Worm (Caenorhabditis elegans) whole organism, L4 larva: ENCODE results near the gene F38B6.8.

Experiments
- F10B5.3 ChIP-seq: sonication (generic microtip); optimal IDR thresholded peaks from 2 replicates; lab custom pipeline; 2016; ENCODE audit warnings: mild to moderate bottlenecking, missing genetic modification characterization, missing compliant biosample characterization
- Y48G9A.11 ChIP-seq: fragments of 200-800 bp; sonication (Bioruptor generic); IDR thresholded peaks from 2 replicates; pipeline ENCODE4 v1.3.6; 2022; ENCODE audit warnings: missing genetic modification reagents, missing genetic modification characterization, missing compliant biosample characterization
- Y5F2A.4 ChIP-seq: fragments of 200-800 bp; sonication (Bioruptor generic); optimal IDR thresholded peaks from 2 replicates; lab custom pipeline; 2018; ENCODE audit warnings: mild to moderate bottlenecking, missing genetic modification characterization, missing compliant biosample characterization
- Y75B8A.6 ChIP-seq: fragments of 200-800 bp; sonication (Bioruptor generic); IDR thresholded peaks from 2 replicates; pipeline ENCODE4 v1.3.6; 2022; ENCODE audit warnings: missing genetic modification reagents, missing genetic modification characterization, missing compliant biosample characterization
- ceh-28 ChIP-seq: fragments of 150-350 bp; optimal IDR thresholded peaks from 2 replicates; lab custom pipeline; 2014; ENCODE audit warnings: missing biosample characterization, missing genetic modification reagents, missing genetic modification characterization
- ceh-44 ChIP-seq: fragments of 200-800 bp; sonication (Bioruptor generic); IDR thresholded peaks from 2 replicates; pipeline ENCODE4 v1.3.6; 2022; ENCODE audit warnings: missing genetic modification reagents, missing genetic modification characterization, missing compliant biosample characterization
- ces-1 ChIP-seq: fragments of 150-350 bp; sonication (generic microtip); optimal IDR thresholded peaks from 4 replicates; lab custom pipeline; 2014; ENCODE audit warnings: missing biosample characterization, missing genetic modification reagents, missing genetic modification characterization
- ctbp-1 ChIP-seq: fragments of 200-800 bp; sonication (Bioruptor generic); IDR thresholded peaks from 2 replicates; pipeline ENCODE4 v1.3.6; 2022; ENCODE audit warnings: missing genetic modification reagents, missing genetic modification characterization, missing compliant biosample characterization
- daf-19 ChIP-seq: fragments of 200-800 bp; sonication (Bioruptor generic); conservative IDR thresholded peaks from 2 replicates; pipeline ENCODE4 v1.3.6; 2022; ENCODE audit warnings: missing genetic modification characterization, missing compliant biosample characterization
- dmd-9 ChIP-seq: fragments of 200-800 bp; sonication (Bioruptor generic); IDR thresholded peaks from 2 replicates; pipeline ENCODE4 v1.3.6; 2022; ENCODE audit warnings: missing genetic modification reagents, missing genetic modification characterization, missing compliant biosample characterization
- dve-1 ChIP-seq: sonication (generic microtip); optimal IDR thresholded peaks from 2 replicates; lab custom pipeline; 2017; ENCODE audit warnings: antibody characterized with exemption, mild to moderate bottlenecking, missing genetic modification characterization, missing compliant biosample characterization; ENCODE audit not compliant: insufficient read depth
- egl-27 ChIP-seq: sonication (generic microtip); optimal IDR thresholded peaks from 3 replicates; lab custom pipeline; 2017; ENCODE audit warnings: missing biosample characterization, missing genetic modification reagents, missing genetic modification characterization
- fkh-10 ChIP-seq: fragments of 150-350 bp; optimal IDR thresholded peaks from 2 replicates; lab custom pipeline; 2014; ENCODE audit warnings: missing biosample characterization, missing genetic modification reagents, missing genetic modification characterization
- fos-1 ChIP-seq: fragments of 150-350 bp; optimal IDR thresholded peaks from 2 replicates; lab custom pipeline; 2014; ENCODE audit warnings: missing biosample characterization, missing genetic modification characterization
- gei-8 ChIP-seq: fragments of 200-800 bp; sonication (Bioruptor generic); optimal IDR thresholded peaks from 2 replicates; lab custom pipeline; 2018; ENCODE audit warnings: mild to moderate bottlenecking, missing genetic modification characterization, missing compliant biosample characterization
- hlh-11 ChIP-seq: fragments of 200-800 bp; sonication (Bioruptor generic); optimal IDR thresholded peaks from 2 replicates; lab custom pipeline; 2018; ENCODE audit warnings: mild to moderate bottlenecking, missing genetic modification characterization, missing compliant biosample characterization
- hmg-1.1 ChIP-seq: fragments of 200-800 bp; sonication (Bioruptor generic); IDR thresholded peaks from 2 replicates; pipeline ENCODE4 v1.3.6; 2022; ENCODE audit warnings: missing genetic modification reagents, missing genetic modification characterization, missing compliant biosample characterization
- mdl-1 ChIP-seq, 2 experiments: fragments of 150-350 bp in 1 of 2; sonication (generic microtip) in 1 of 2; optimal IDR thresholded peaks; 2 replicates each; lab custom pipeline; 2014 to 2017; ENCODE audit warnings: missing biosample characterization in 2 of 2, missing genetic modification characterization in 2 of 2
- mep-1 ChIP-seq: fragments of 150-350 bp; sonication (generic microtip); optimal IDR thresholded peaks from 3 replicates; lab custom pipeline; 2014; ENCODE audit warnings: missing biosample characterization, missing genetic modification characterization
- mxl-2 ChIP-seq: fragments of 200-800 bp; sonication (Bioruptor generic); conservative IDR thresholded peaks from 2 replicates; pipeline ENCODE4 v1.3.6; 2022; ENCODE audit warnings: missing genetic modification reagents, missing genetic modification characterization, missing compliant biosample characterization
- nhr-11 ChIP-seq: fragments of 150-350 bp; optimal IDR thresholded peaks from 2 replicates; lab custom pipeline; 2014; ENCODE audit warnings: missing biosample characterization, missing genetic modification characterization
- nhr-28 ChIP-seq: fragments of 150-350 bp; optimal IDR thresholded peaks from 2 replicates; lab custom pipeline; 2014; ENCODE audit warnings: missing biosample characterization, missing genetic modification characterization
- nhr-42 ChIP-seq: fragments of 200-800 bp; sonication (Bioruptor generic); IDR thresholded peaks from 2 replicates; pipeline ENCODE4 v1.3.6; 2022; ENCODE audit warnings: missing genetic modification characterization, missing compliant biosample characterization
- skn-1 ChIP-seq: fragments of 150-350 bp; optimal IDR thresholded peaks from 2 replicates; lab custom pipeline; 2014; ENCODE audit warnings: missing biosample characterization, missing genetic modification characterization
- snpc-1.2 ChIP-seq: fragments of 200-800 bp; sonication (Bioruptor generic); IDR thresholded peaks from 2 replicates; pipeline ENCODE4 v1.3.6; 2022; ENCODE audit warnings: missing genetic modification reagents, missing genetic modification characterization, missing compliant biosample characterization
- spr-1 ChIP-seq: sonication (generic microtip); optimal IDR thresholded peaks from 2 replicates; lab custom pipeline; 2016; ENCODE audit warnings: mild to moderate bottlenecking, missing genetic modification characterization, missing compliant biosample characterization
- spr-3 ChIP-seq: fragments of 200-800 bp; sonication (Bioruptor generic); optimal IDR thresholded peaks from 2 replicates; lab custom pipeline; 2018; ENCODE audit warnings: mild to moderate bottlenecking, missing genetic modification characterization, missing compliant biosample characterization
- unc-62 ChIP-seq, 3 experiments: fragments of 150-350 bp in 1 of 3; sonication (generic microtip); optimal IDR thresholded peaks in 2 of 3; peaks in 1 of 3; 1 replicate in 1 of 3; 2 replicates in 2 of 3; lab custom pipeline; 2014 to 2017; ENCODE audit warnings: missing biosample characterization in 3 of 3, missing genetic modification characterization in 3 of 3, missing genetic modification reagents in 3 of 3, missing genotype in 1 of 3
- vab-7 ChIP-seq: fragments of 200-800 bp; sonication (Bioruptor generic); IDR thresholded peaks from 2 replicates; pipeline ENCODE4 v1.3.6; 2022; ENCODE audit warnings: missing genetic modification reagents, missing genetic modification characterization, missing compliant biosample characterization
- ztf-7 ChIP-seq: fragments of 150-350 bp; optimal IDR thresholded peaks from 2 replicates; lab custom pipeline; 2014; ENCODE audit warnings: missing biosample characterization, missing genetic modification characterization

The F38B6.8 gene

DNA sequence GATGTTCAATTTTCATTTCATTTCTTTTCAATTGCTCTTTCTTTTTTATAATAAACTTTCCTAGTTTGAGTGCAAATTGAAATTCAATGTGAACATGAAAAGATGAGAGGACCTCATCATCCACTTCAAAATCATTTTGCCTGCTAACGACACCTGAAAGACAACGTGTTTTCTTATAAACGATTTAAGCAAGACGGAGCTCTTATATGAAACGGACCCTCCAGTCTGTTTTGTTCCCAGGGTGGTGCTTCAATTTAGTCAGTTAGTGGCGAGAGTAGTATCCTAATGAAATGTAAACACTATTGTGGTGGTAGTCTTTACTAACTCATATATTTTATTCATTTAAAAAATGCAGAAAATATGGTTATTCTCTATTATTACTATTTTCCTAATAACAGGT is 26.7 kb upstream of the F38B6.8 start, which contains the start of gene acr-3:
Gene acr-3 (plus strand): TSS at position 301 of the 400 bp plus-strand sequence.
- TF ChIP-seq mxl-2 (no peak), vab-7 (no peak), egl-27 (tag; lab: Kevin White, UChicago) (no peak), snpc-1.2 (GFP tag; lab: Robert Waterston, UW) (no peak), fos-1 (no peak), ceh-28 (tag; lab: Kevin White, UChicago) (no peak), Y75B8A.6 (GFP tag; lab: Robert Waterston, UW) (no peak), ceh-44 (GFP tag; lab: Robert Waterston, UW) (no peak), nhr-28 (no peak), F10B5.3 (no peak)

DNA sequence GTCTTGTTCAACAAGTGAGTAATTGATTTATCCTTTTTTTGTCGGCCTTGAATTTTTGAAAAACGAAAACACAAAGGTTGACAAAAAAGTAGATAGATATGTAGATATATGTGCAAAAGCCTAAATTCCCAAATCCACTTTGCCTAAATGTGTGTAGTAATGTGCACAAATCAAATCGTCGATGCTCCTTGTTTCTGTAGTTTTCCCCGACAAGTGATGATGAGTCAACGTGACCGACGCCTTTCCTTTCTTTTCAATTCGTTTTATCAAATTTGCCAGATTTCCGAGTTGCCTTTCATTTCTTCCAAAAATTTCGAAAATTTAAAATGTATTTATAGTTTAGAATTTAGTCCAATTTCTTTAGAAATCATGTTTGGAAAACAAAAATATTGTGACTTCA is 22.6 kb upstream of the F38B6.8 start:
- no peak for TF ChIP-seq Y48G9A.11 (GFP tag; lab: Robert Waterston, UW)
- TF ChIP-seq ces-1 = peak; percentile 78
- no peak for TF ChIP-seq daf-19 (GFP tag; lab: Robert Waterston, UW)
- peak; percentile 49; the same call in 1 of the 2 replicates for TF ChIP-seq ctbp-1 (GFP tag; lab: Robert Waterston, UW)
- peak; percentile 94 for TF ChIP-seq fkh-10 (GFP tag; lab: Kevin White, UChicago)
- TF ChIP-seq unc-62 (GFP tag; optimal IDR thresholded peaks at IDR 0.05 in 1 of 2; lab: Kevin White, UChicago) = peak in 1 of 2 experiments; percentile 37
- no peak for TF ChIP-seq unc-62 (tag; optimal IDR thresholded peaks at IDR 0.05; lab: Kevin White, UChicago)

DNA sequence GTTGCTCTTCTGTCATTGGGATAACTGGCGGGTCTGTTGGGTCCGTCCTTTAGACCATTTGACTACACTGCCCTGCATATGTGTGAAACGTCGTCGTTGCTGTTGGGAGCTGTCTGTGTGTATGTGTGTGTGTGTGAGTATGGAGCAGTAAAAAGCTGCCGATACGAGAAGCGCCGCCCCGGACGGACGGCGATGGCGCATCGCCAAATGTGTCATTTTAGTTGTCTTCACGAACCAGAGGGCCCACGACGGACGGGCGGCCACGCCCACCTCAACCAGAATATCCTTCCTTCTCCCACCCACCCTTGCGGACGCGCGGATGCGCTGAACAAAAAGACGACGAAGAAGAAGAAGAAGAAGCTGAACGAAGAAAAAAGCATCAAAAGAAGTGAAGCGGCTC is 19.7 kb upstream of the F38B6.8 start, which contains the start of gene acr-2:
Gene acr-2 (plus strand): TSS at position 301 of the 400 bp plus-strand sequence.
- peak; percentile 48 for TF ChIP-seq hmg-1.1 (GFP tag; lab: Robert Waterston, UW)
- TF ChIP-seq ctbp-1 (GFP tag; lab: Robert Waterston, UW) = 0 out of 2 replicates have a peak, but pooled peaks have one; percentile 30
- TF ChIP-seq dmd-9 = no peak
- TF ChIP-seq ceh-44 (GFP tag; lab: Robert Waterston, UW) = peak; percentile 24; the same call in 1 of the 2 replicates

DNA sequence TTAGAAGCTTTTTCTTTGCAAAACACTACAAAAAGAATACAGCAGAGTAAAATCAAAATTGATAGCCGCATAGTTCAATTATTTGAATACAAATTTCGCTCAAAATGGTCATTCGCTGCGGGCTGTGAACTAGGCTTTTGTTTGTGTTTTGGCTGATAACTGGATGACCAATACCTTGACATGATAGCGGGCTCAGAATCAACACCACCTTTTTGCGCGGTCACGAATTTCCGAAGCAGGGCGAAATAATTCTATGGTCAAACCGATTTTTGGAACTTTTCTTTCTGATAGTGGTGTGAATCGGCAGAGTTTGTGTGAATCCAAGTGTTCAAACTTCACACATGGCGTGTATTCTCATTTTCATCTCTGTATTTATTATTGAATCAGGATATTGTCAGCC is 15.7 kb upstream of the F38B6.8 start, which contains the start of the genes F38B6.7 and F38B6.2:
Gene F38B6.7 (minus strand): TSS at position 101 of the 400 bp plus-strand sequence.
Gene F38B6.2 (plus strand): TSS at position 267 of the 400 bp plus-strand sequence.
- no peak for TF ChIP-seq gei-8 (GFP tag; lab: Kevin White, UChicago)
- TF ChIP-seq spr-1 (tag; lab: Kevin White, UChicago) = no peak
- no peak for TF ChIP-seq hlh-11 (tag; lab: Kevin White, UChicago)
- TF ChIP-seq Y5F2A.4 (GFP tag; lab: Kevin White, UChicago) = no peak
- no peak for TF ChIP-seq mdl-1 (tag; optimal IDR thresholded peaks at IDR 0.05; lab: Kevin White, UChicago)
- no peak for TF ChIP-seq nhr-42 (GFP tag; lab: Robert Waterston, UW)
- TF ChIP-seq skn-1 = no peak

DNA sequence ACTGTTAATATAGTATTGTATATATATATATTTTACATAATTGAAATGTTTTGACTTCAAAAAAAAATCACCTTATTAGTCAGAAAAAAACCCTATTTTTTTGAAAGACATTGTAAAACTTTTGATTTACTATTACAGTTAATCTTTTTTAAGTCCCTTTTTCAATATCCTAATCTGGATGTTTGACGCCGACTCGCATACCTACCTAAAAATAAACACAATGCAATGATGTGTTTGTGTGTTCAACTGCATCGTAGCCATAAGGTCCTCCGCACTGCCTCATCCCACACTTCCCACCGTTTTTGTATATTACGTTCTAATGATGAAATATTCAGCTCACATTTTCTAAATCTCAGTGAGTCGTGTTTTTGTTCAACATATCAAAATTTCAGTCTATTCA is 10.7 kb upstream of the F38B6.8 start, which contains the start of gene F38B6.3:
Gene F38B6.3 (plus strand): TSS at position 301 of the 400 bp plus-strand sequence.
- TF ChIP-seq ztf-7 (no peak), mep-1 (tag; lab: Kevin White, UChicago) (no peak), dve-1 (tag; lab: Kevin White, UChicago) (no peak), fos-1 (no peak), unc-62 (GFP tag; optimal IDR thresholded peaks at IDR 0.05 in 1 of 2; lab: Kevin White, UChicago) (no peak), unc-62 (tag; optimal IDR thresholded peaks at IDR 0.05; lab: Kevin White, UChicago) (no peak), nhr-11 (tag; lab: Kevin White, UChicago) (no peak)

DNA sequence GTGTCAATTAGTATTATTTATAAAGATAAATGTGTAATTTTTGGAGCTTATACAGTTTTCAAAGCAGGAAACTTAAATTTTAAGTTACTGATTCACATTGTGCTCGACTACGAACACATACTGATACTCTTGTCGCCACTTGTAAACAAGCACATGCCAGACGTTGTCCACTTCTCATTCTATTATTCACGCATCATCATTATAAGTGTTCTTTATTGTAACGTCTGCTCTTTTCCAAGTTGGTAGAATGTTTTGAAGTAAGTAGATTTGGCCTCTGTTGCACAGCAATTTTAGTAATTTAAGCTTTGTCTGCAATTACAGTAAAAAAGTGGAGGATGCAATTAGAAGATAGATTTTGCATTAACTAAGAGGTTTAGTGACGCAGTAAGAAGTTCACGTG is 10.3 kb upstream of the F38B6.8 start:
- peak in 1 of 2 experiments; percentile 74 for TF ChIP-seq unc-62 (GFP tag; optimal IDR thresholded peaks at IDR 0.05 in 1 of 2; lab: Kevin White, UChicago)
- no peak for TF ChIP-seq unc-62 (tag; optimal IDR thresholded peaks at IDR 0.05; lab: Kevin White, UChicago)
- no peak for TF ChIP-seq spr-3 (GFP tag; lab: Kevin White, UChicago)
